Worm (Caenorhabditis elegans) whole organism, L1 larva: Measurements from ENCODE around the gene K06A9.3.

Source experiments
- C04F5.9 ChIP-seq: sonication (generic microtip); optimal IDR thresholded peaks from 2 replicates; lab custom pipeline; 2016; ENCODE audit warnings: missing genetic modification characterization, missing compliant biosample characterization
- C34B4.2 ChIP-seq: sonication (generic microtip); optimal IDR thresholded peaks from 2 replicates; lab custom pipeline; 2017; ENCODE audit warnings: mild to moderate bottlenecking, missing genetic modification characterization, missing compliant biosample characterization
- aha-1 ChIP-seq: fragments of 150-350 bp; optimal IDR thresholded peaks from 2 replicates; lab custom pipeline; 2014; ENCODE audit warnings: missing biosample characterization, missing genetic modification characterization
- aly-2 ChIP-seq: fragments of 150-350 bp; optimal IDR thresholded peaks from 2 replicates; lab custom pipeline; 2014; ENCODE audit warnings: missing biosample characterization, missing genetic modification characterization
- ama-1 ChIP-seq: fragments of 150-350 bp; optimal IDR thresholded peaks from 2 replicates; lab custom pipeline; 2014
- ceh-63 ChIP-seq: fragments of 200-800 bp; sonication (Bioruptor generic); optimal IDR thresholded peaks from 2 replicates; lab custom pipeline; 2018; ENCODE audit warnings: mild to moderate bottlenecking, missing genetic modification characterization, missing compliant biosample characterization
- ceh-82 ChIP-seq, 3 experiments: fragments of 150-350 bp in 1 of 3; sonication (generic microtip) in 2 of 3; optimal IDR thresholded peaks; 2 replicates each; lab custom pipeline; 2014 to 2017; ENCODE audit warnings: missing biosample characterization in 3 of 3, missing genetic modification characterization in 3 of 3
- ceh-88 ChIP-seq: fragments of 200-800 bp; sonication (Bioruptor generic); IDR thresholded peaks from 2 replicates; pipeline ENCODE4 v1.3.6; 2022; ENCODE audit warnings: missing genetic modification characterization, missing compliant biosample characterization
- ceh-90 ChIP-seq: sonication (generic microtip); optimal IDR thresholded peaks from 2 replicates; lab custom pipeline; 2016; ENCODE audit warnings: missing genetic modification characterization, missing compliant biosample characterization
- dpl-1 ChIP-seq, 3 experiments: fragments of 150-350 bp in 2 of 3; sonication (generic microtip) in 1 of 3; optimal IDR thresholded peaks; 2 replicates each; lab custom pipeline; 2014 to 2017; ENCODE audit warnings: missing biosample characterization in 3 of 3, missing genetic modification characterization in 3 of 3, missing genetic modification reagents in 3 of 3
- efl-1 ChIP-seq, 4 experiments: fragments of 150-350 bp; optimal IDR thresholded peaks in 3 of 4; peaks in 1 of 4; 1 replicate in 1 of 4; 2 replicates in 3 of 4; lab custom pipeline; 2014; ENCODE audit warnings: missing biosample characterization in 2 of 4, missing genetic modification characterization in 2 of 4, missing genetic modification reagents in 2 of 4
- egl-13 ChIP-seq: sonication (generic microtip); optimal IDR thresholded peaks from 2 replicates; lab custom pipeline; 2016; ENCODE audit warnings: missing genotype, missing genetic modification reagents, missing genetic modification characterization, missing compliant biosample characterization
- elt-2 ChIP-seq: sonication (generic microtip); optimal IDR thresholded peaks from 2 replicates; lab custom pipeline; 2016; ENCODE audit warnings: missing genetic modification characterization, mild to moderate bottlenecking, inconsistent platforms, missing compliant biosample characterization, missing genetic modification reagents
- elt-3 ChIP-seq, 6 experiments: fragments of 150-350 bp in 1 of 6; sonication (generic microtip); optimal IDR thresholded peaks; 2 replicates each; lab custom pipeline; 2017 to 2018; ENCODE audit warnings: missing biosample characterization in 6 of 6, missing genetic modification characterization in 6 of 6, inconsistent platforms in 1 of 6
- ets-5 ChIP-seq: fragments of 200-800 bp; sonication (Bioruptor generic); IDR thresholded peaks from 2 replicates; pipeline ENCODE4 v1.3.6; 2022; ENCODE audit warnings: missing genetic modification characterization, missing compliant biosample characterization
- fkh-4 ChIP-seq: sonication (generic microtip); optimal IDR thresholded peaks from 2 replicates; lab custom pipeline; 2016; ENCODE audit warnings: missing compliant biosample characterization, missing genetic modification characterization, borderline replicate concordance
- fkh-8 ChIP-seq: sonication (generic microtip); optimal IDR thresholded peaks from 2 replicates; lab custom pipeline; 2016; ENCODE audit warnings: mild to moderate bottlenecking, missing genetic modification characterization, missing compliant biosample characterization
- fos-1 ChIP-seq: fragments of 150-350 bp; optimal IDR thresholded peaks from 2 replicates; lab custom pipeline; 2014; ENCODE audit warnings: missing biosample characterization, missing genetic modification characterization
- hpl-2 ChIP-seq: fragments of 150-350 bp; optimal IDR thresholded peaks from 2 replicates; lab custom pipeline; 2014; ENCODE audit warnings: missing biosample characterization, missing genetic modification reagents, missing genetic modification characterization
- lin-14 ChIP-seq: fragments of 200-800 bp; sonication (Bioruptor generic); optimal IDR thresholded peaks from 2 replicates; lab custom pipeline; 2018; ENCODE audit warnings: mild to moderate bottlenecking, missing genetic modification characterization, moderate library complexity, missing compliant biosample characterization
- lin-35 ChIP-seq, 2 experiments: fragments of 150-350 bp; optimal IDR thresholded peaks; 2 replicates each; lab custom pipeline; 2014; ENCODE audit warnings: missing biosample characterization in 2 of 2, missing genetic modification characterization in 2 of 2, missing genetic modification reagents in 2 of 2
- lin-39 ChIP-seq: fragments of 150-350 bp; optimal IDR thresholded peaks from 2 replicates; lab custom pipeline; 2014; ENCODE audit warnings: missing biosample characterization, missing genetic modification reagents, missing genetic modification characterization
- lir-3 ChIP-seq: sonication (generic microtip); optimal IDR thresholded peaks from 2 replicates; lab custom pipeline; 2016; ENCODE audit warnings: mild to moderate bottlenecking, missing genetic modification characterization, moderate library complexity, missing compliant biosample characterization; ENCODE audit not compliant: poor library complexity
- mef-2 ChIP-seq: fragments of 150-350 bp; optimal IDR thresholded peaks from 2 replicates; lab custom pipeline; 2014; ENCODE audit warnings: missing biosample characterization, missing genetic modification characterization
- mep-1 ChIP-seq: fragments of 150-350 bp; optimal IDR thresholded peaks from 2 replicates; lab custom pipeline; 2014; ENCODE audit warnings: missing biosample characterization, missing genetic modification characterization
- nhr-11 ChIP-seq: fragments of 150-350 bp; optimal IDR thresholded peaks from 2 replicates; lab custom pipeline; 2014; ENCODE audit warnings: missing biosample characterization, missing genetic modification characterization
- nhr-12 ChIP-seq: sonication (generic microtip); optimal IDR thresholded peaks from 2 replicates; lab custom pipeline; 2017; ENCODE audit warnings: missing biosample characterization, missing genetic modification characterization
- nhr-19 ChIP-seq: fragments of 200-800 bp; sonication (Bioruptor generic); conservative IDR thresholded peaks from 2 replicates; pipeline ENCODE4 v1.3.6; 2022; ENCODE audit warnings: missing genetic modification characterization, missing compliant biosample characterization
- nhr-20 ChIP-seq: sonication (generic microtip); optimal IDR thresholded peaks from 2 replicates; lab custom pipeline; 2016; ENCODE audit warnings: mild to moderate bottlenecking, missing genetic modification characterization, missing compliant biosample characterization
- nhr-76 ChIP-seq: sonication (generic microtip); optimal IDR thresholded peaks from 2 replicates; lab custom pipeline; 2017; ENCODE audit warnings: missing biosample characterization, missing genetic modification characterization
- nhr-77 ChIP-seq: fragments of 150-350 bp; optimal IDR thresholded peaks from 2 replicates; lab custom pipeline; 2014; ENCODE audit warnings: missing biosample characterization, missing genetic modification characterization
- nhr-85 ChIP-seq: sonication (generic microtip); peaks from one replicate; lab custom pipeline; 2016; ENCODE audit warnings: missing genetic modification characterization, inconsistent platforms, missing compliant biosample characterization
- nhr-90 ChIP-seq: sonication (generic microtip); optimal IDR thresholded peaks from 2 replicates; lab custom pipeline; 2016; ENCODE audit warnings: mild to moderate bottlenecking, missing genetic modification characterization, missing compliant biosample characterization; ENCODE audit not compliant: poor library complexity
- pqm-1 ChIP-seq: sonication (generic microtip); optimal IDR thresholded peaks from 3 replicates; lab custom pipeline; 2017; ENCODE audit warnings: missing biosample characterization, missing genetic modification characterization
- rnt-1 ChIP-seq: sonication (generic microtip); optimal IDR thresholded peaks from 2 replicates; lab custom pipeline; 2016; ENCODE audit warnings: mild to moderate bottlenecking, missing genetic modification characterization, moderate library complexity, missing compliant biosample characterization
- snpc-4 ChIP-seq: fragments of 150-350 bp; optimal IDR thresholded peaks from 2 replicates; lab custom pipeline; 2014; ENCODE audit warnings: missing biosample characterization, missing genetic modification characterization
- snu-23 ChIP-seq: sonication (generic microtip); optimal IDR thresholded peaks from 2 replicates; lab custom pipeline; 2016; ENCODE audit warnings: missing genetic modification characterization, missing compliant biosample characterization
- tbx-2 ChIP-seq: sonication (generic microtip); optimal IDR thresholded peaks from 2 replicates; lab custom pipeline; 2016; ENCODE audit warnings: missing genetic modification characterization, missing compliant biosample characterization
- tlp-1 ChIP-seq: fragments of 150-350 bp; optimal IDR thresholded peaks from 2 replicates; lab custom pipeline; 2014; ENCODE audit warnings: missing biosample characterization, missing genetic modification characterization
- unc-130 ChIP-seq: fragments of 150-350 bp; optimal IDR thresholded peaks from 2 replicates; lab custom pipeline; 2017; ENCODE audit warnings: missing biosample characterization, missing genetic modification characterization, inconsistent platforms
- unc-86 ChIP-seq: sonication (generic microtip); optimal IDR thresholded peaks from 2 replicates; lab custom pipeline; 2016; ENCODE audit warnings: missing genetic modification characterization, missing compliant biosample characterization
- vab-15 ChIP-seq: sonication (generic microtip); optimal IDR thresholded peaks from 2 replicates; lab custom pipeline; 2017; ENCODE audit warnings: missing genotype, mild to moderate bottlenecking, missing genetic modification characterization, missing compliant biosample characterization
- xbp-1 ChIP-seq: sonication (generic microtip); optimal IDR thresholded peaks from 2 replicates; lab custom pipeline; 2016; ENCODE audit warnings: missing genetic modification characterization, missing compliant biosample characterization
- ztf-4 ChIP-seq: fragments of 150-350 bp; optimal IDR thresholded peaks from 2 replicates; lab custom pipeline; 2014; ENCODE audit warnings: missing biosample characterization, missing genetic modification characterization

Gene K06A9.3

ce11 chrX:1568377-1568776 lies 33.2 kb upstream of the K06A9.3 start, which contains the start of gene H02F09.3:
Gene H02F09.3 (plus strand): TSS chrX:1568677.
- no peak for TF ChIP-seq pqm-1 (tag; lab: Kevin White, UChicago)
- no peak for TF ChIP-seq nhr-19 (GFP tag; lab: Robert Waterston, UW)
- TF ChIP-seq mep-1: no peak
- no peak for TF ChIP-seq dpl-1 (GFP tag; optimal IDR thresholded peaks at IDR 0.05; lab: Kevin White, UChicago)
- TF ChIP-seq snpc-4 (tag; lab: Kevin White, UChicago): no peak
- no peak for TF ChIP-seq C34B4.2 (tag; lab: Kevin White, UChicago)

- no peak for TF ChIP-seq snu-23 (GFP tag; lab: Kevin White, UChicago)
- TF ChIP-seq rnt-1: no peak
- TF ChIP-seq ceh-63 (GFP tag; lab: Kevin White, UChicago): no peak
- TF ChIP-seq nhr-11 (tag; lab: Kevin White, UChicago): no peak
- no peak for TF ChIP-seq nhr-76
- no peak for TF ChIP-seq vab-15 (tag; lab: Kevin White, UChicago)
- TF ChIP-seq efl-1 (optimal IDR thresholded peaks at IDR 0.05; lab: Kevin White, UChicago): no peak
- no peak for TF ChIP-seq efl-1 (GFP tag; optimal IDR thresholded peaks at IDR 0.05 in 1 of 2; lab: Kevin White, UChicago)
- no peak for TF ChIP-seq ceh-90 (tag; lab: Kevin White, UChicago)
- TF ChIP-seq fos-1 (tag; lab: Kevin White, UChicago): no peak
- no peak for TF ChIP-seq nhr-77
- no peak for TF ChIP-seq nhr-90 (tag; lab: Kevin White, UChicago)
- TF ChIP-seq aly-2 (tag; lab: Kevin White, UChicago): no peak
- TF ChIP-seq nhr-12 (tag; lab: Kevin White, UChicago): no peak
- TF ChIP-seq egl-13 (tag; lab: Kevin White, UChicago): no peak
- no peak for TF ChIP-seq ama-1 (lab: Kevin White, UChicago)
- TF ChIP-seq lin-39: no peak
Measured at ce11 chrX:1556917-1557316, 21.8 kb upstream of the K06A9.3 start.

ce11 chrX:1549095-1549494 lies 13.9 kb upstream of the K06A9.3 start:
- no peak for TF ChIP-seq ceh-82 (tag; optimal IDR thresholded peaks at IDR 0.05; lab: Kevin White, UChicago)
- TF ChIP-seq lin-14 (GFP tag; lab: Kevin White, UChicago): no peak
- TF ChIP-seq fkh-8: no peak
- TF ChIP-seq elt-3 (tag; optimal IDR thresholded peaks at IDR 0.05; lab: Kevin White, UChicago): no peak
- TF ChIP-seq tbx-2 (tag; lab: Kevin White, UChicago): no peak
- TF ChIP-seq hpl-2 (GFP tag; lab: Kevin White, UChicago): no peak
- no peak for TF ChIP-seq C04F5.9 (tag; lab: Kevin White, UChicago)
- TF ChIP-seq xbp-1: no peak
- TF ChIP-seq lir-3: no peak
- TF ChIP-seq aha-1: no peak
- no peak for TF ChIP-seq nhr-20
- no peak for TF ChIP-seq ceh-63 (GFP tag; lab: Kevin White, UChicago)
- TF ChIP-seq unc-86 (tag; lab: Kevin White, UChicago): no peak
- TF ChIP-seq tlp-1 (tag; lab: Kevin White, UChicago): no peak
- TF ChIP-seq ztf-4 (tag; lab: Kevin White, UChicago): no peak
- TF ChIP-seq lin-35 (GFP tag; optimal IDR thresholded peaks at IDR 0.05; lab: Kevin White, UChicago): no peak
- no peak for TF ChIP-seq ceh-90 (tag; lab: Kevin White, UChicago)

- TF ChIP-seq ets-5 (GFP tag; lab: Robert Waterston, UW) (no peak), ceh-88 (GFP tag; lab: Robert Waterston, UW) (no peak), elt-2 (tag; lab: Kevin White, UChicago) (peak; percentile 36), fkh-4 (tag; lab: Kevin White, UChicago) (no peak), mef-2 (no peak), nhr-85 (no peak), unc-130 (tag; lab: Kevin White, UChicago) (no peak)
Measured at ce11 chrX:1546878-1547555, 11.9 kb upstream of the K06A9.3 start, which contains the start of gene K06A9.1. Gene K06A9.1 (plus strand): TSS chrX:1547505.
